Fruit fly (Drosophila melanogaster): ENCODE data around the gene CG12104.
A peak's percentile ranks its signal among the peaks of the same experiment; 100 is the strongest.

Gene CG12104

DNA sequence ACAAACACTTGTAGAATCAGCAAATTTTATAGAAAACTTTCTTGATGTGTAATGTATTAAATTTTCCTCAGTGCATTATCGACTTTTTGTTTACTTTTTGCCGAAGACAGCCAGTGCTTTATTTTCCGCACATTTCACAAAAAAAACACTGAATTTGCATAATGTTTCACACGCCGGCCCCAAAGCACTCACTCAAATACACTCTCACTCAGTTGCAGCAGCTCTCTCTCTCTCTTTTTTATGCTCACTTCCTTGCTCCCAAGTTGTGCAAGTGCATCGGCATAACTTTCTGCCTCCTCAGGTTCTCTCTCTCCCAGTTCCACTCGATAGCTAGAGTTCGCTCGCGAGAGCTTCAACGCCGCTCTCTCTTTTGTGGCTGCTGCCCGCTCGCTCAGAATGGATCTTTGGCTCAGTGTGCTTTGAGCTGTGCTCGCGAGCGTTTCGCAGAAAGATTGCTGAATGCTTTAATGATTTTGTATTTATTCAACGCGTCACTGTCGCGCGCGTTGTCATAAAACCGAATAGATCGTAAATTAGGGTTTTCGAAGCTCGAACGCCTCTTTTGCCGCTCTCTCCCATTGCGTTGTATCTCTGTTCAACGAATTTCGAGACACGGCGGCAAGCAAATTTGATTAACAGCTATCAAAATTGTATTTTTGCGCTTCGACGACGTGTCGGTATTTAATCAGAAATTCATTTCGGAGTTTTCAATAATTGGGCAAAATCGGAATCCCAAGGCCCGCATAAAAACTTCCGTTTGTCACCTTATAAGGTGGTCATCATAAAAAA lies 16.0 kb downstream of the CG12104 start:
- TF ChIP-seq HmgZ (tag; optimal IDR thresholded peaks at IDR 0.05) (no peak), z (GFP tag; IDR thresholded peaks at IDR 0.05) (peak; percentile 99), h (optimal IDR thresholded peaks at IDR 0.05) (no peak), CG6683 (GFP tag; optimal IDR thresholded peaks at IDR 0.05) (peak; percentile 4), CG1603 (tag; optimal IDR thresholded peaks at IDR 0.05) (no peak), croc (GFP tag; conservative IDR thresholded peaks at IDR 0.05) (no peak), CG2889 (GFP tag; IDR thresholded peaks at IDR 0.05) (no peak), CG17802 (tag; optimal IDR thresholded peaks at IDR 0.05) (no peak), Six4 (GFP tag; optimal IDR thresholded peaks at IDR 0.05) (no peak), lab (GFP tag; optimal IDR thresholded peaks at IDR 0.05) (peak; percentile 38), wor (GFP tag; IDR thresholded peaks at IDR 0.05) (no peak), kah (GFP tag; optimal IDR thresholded peaks at IDR 0.05) (peak; percentile 33), mam (GFP tag; optimal IDR thresholded peaks at IDR 0.05) (no peak), CG6175 (GFP tag; IDR thresholded peaks at IDR 0.05) (0 out of 3 replicates have a peak, but pooled peaks have one; percentile 24), Camta (GFP tag; optimal IDR thresholded peaks at IDR 0.05) (no peak), unc-4 (GFP tag; IDR thresholded peaks at IDR 0.05; ENCODE audit: partially characterized antibody) (peak; percentile 55; the same call in 1 of the 2 replicates), CG14050 (GFP tag; IDR thresholded peaks at IDR 0.05) (no peak), rib (GFP tag; IDR thresholded peaks at IDR 0.05) (peak; percentile 65), CG18262 (tag; optimal IDR thresholded peaks at IDR 0.05) (no peak), CG3847 (GFP tag; IDR thresholded peaks at IDR 0.05) (no peak), ssp (GFP tag; IDR thresholded peaks at IDR 0.05) (no peak), CG10462 (GFP tag; optimal IDR thresholded peaks at IDR 0.05) (no peak), CG2129 (GFP tag; IDR thresholded peaks at IDR 0.05; ENCODE audit: partially characterized antibody) (no peak), Max (GFP tag; optimal IDR thresholded peaks at IDR 0.05) (no peak), HmgD (GFP tag; optimal IDR thresholded peaks at IDR 0.05) (no peak), run (tag; optimal IDR thresholded peaks at IDR 0.05) (no peak), CG1602 (GFP tag; optimal IDR thresholded peaks at IDR 0.05) (no peak), CG16863 (GFP tag; optimal IDR thresholded peaks at IDR 0.05) (no peak), CG33213 (GFP tag; optimal IDR thresholded peaks at IDR 0.05) (no peak), CG2875 (GFP tag; optimal IDR thresholded peaks at IDR 0.05) (no peak), CG4282 (GFP tag; optimal IDR thresholded peaks at IDR 0.05) (no peak), org-1 (GFP tag; optimal IDR thresholded peaks at IDR 0.05) (no peak), slbo (GFP tag; IDR thresholded peaks at IDR 0.05) (no peak), Nf-YA (GFP tag; IDR thresholded peaks at IDR 0.05) (no peak), CG13296 (GFP tag; optimal IDR thresholded peaks at IDR 0.05) (peak; percentile 37), schlank (tag; optimal IDR thresholded peaks at IDR 0.05) (no peak), HLHmδ (GFP tag; optimal IDR thresholded peaks at IDR 0.05) (peak; percentile 73), Opbp (GFP tag; IDR thresholded peaks at IDR 0.05; ENCODE audit: partially characterized antibody) (peak; percentile 55; the same call in 1 of the 3 replicates), CG6654 (GFP tag; optimal IDR thresholded peaks at IDR 0.05) (no peak), CG13123 (GFP tag; optimal IDR thresholded peaks at IDR 0.05) (no peak), pum (GFP tag; optimal IDR thresholded peaks at IDR 0.05) (no peak), H15 (GFP tag; IDR thresholded peaks at IDR 0.05) (no peak), CG15073 (GFP tag; optimal IDR thresholded peaks at IDR 0.05) (no peak), Hmr (GFP tag; optimal IDR thresholded peaks at IDR 0.05) (peak; percentile 24), hth (optimal IDR thresholded peaks at IDR 0.05) (no peak), fru (optimal IDR thresholded peaks at IDR 0.05) (no peak), Sry-β (GFP tag; optimal IDR thresholded peaks at IDR 0.05) (no peak), ara (GFP tag; IDR thresholded peaks at IDR 0.05) (no peak), CG6272 (GFP tag; IDR thresholded peaks at IDR 0.05) (no peak), CG18476 (GFP tag; optimal IDR thresholded peaks at IDR 0.05) (no peak), CG4328 (GFP tag; optimal IDR thresholded peaks at IDR 0.05) (no peak)
